Worm (Caenorhabditis elegans) whole organism, mixed stage, embryonic: Measurements from ENCODE around the gene lbp-7.

Experiments
- bed-3 ChIP-seq: fragments of 200-800 bp; sonication (Bioruptor generic); optimal IDR thresholded peaks from 3 replicates; lab custom pipeline; 2018; ENCODE audit warnings: mild to moderate bottlenecking, missing genetic modification characterization, moderate library complexity, missing compliant biosample characterization
- blmp-1 ChIP-seq: fragments of 150-350 bp; optimal IDR thresholded peaks from 2 replicates; lab custom pipeline; 2014; ENCODE audit warnings: missing biosample characterization, missing genetic modification characterization
- ceh-39 ChIP-seq: fragments of 150-350 bp; optimal IDR thresholded peaks from 2 replicates; lab custom pipeline; 2014; ENCODE audit warnings: missing biosample characterization, missing genetic modification characterization
- ceh-83 ChIP-seq: fragments of 200-800 bp; sonication (Bioruptor generic); optimal IDR thresholded peaks from 2 replicates; lab custom pipeline; 2018; ENCODE audit warnings: mild to moderate bottlenecking, missing genetic modification characterization, missing compliant biosample characterization
- ces-1 ChIP-seq: fragments of 150-350 bp; optimal IDR thresholded peaks from 2 replicates; lab custom pipeline; 2014; ENCODE audit warnings: missing biosample characterization, missing genetic modification reagents, missing genetic modification characterization
- cnd-1 ChIP-seq: fragments of 200-800 bp; sonication (Bioruptor generic); optimal IDR thresholded peaks from 2 replicates; lab custom pipeline; 2018; ENCODE audit warnings: mild to moderate bottlenecking, missing genetic modification characterization, missing compliant biosample characterization
- drap-1 ChIP-seq: fragments of 200-800 bp; sonication (Bioruptor generic); optimal IDR thresholded peaks from 3 replicates; lab custom pipeline; 2018; ENCODE audit warnings: mild to moderate bottlenecking, missing genetic modification characterization, missing compliant biosample characterization
- flh-1 ChIP-seq: fragments of 200-800 bp; sonication (Bioruptor generic); optimal IDR thresholded peaks from 2 replicates; lab custom pipeline; 2018; ENCODE audit warnings: mild to moderate bottlenecking, missing genetic modification characterization, moderate library complexity, missing compliant biosample characterization
- ham-2 ChIP-seq: fragments of 200-800 bp; sonication (Bioruptor generic); optimal IDR thresholded peaks from 2 replicates; lab custom pipeline; 2018; ENCODE audit warnings: mild to moderate bottlenecking, missing genetic modification characterization, missing compliant biosample characterization
- hlh-1 ChIP-seq: fragments of 150-350 bp; optimal IDR thresholded peaks from 2 replicates; lab custom pipeline; 2014; ENCODE audit warnings: missing biosample characterization, missing genetic modification reagents, missing genetic modification characterization
- lin-13 ChIP-seq: fragments of 150-350 bp; optimal IDR thresholded peaks from 2 replicates; lab custom pipeline; 2014; ENCODE audit warnings: missing biosample characterization, missing genetic modification characterization
- lin-32 ChIP-seq: fragments of 200-800 bp; sonication (Bioruptor generic); optimal IDR thresholded peaks from 2 replicates; lab custom pipeline; 2018; ENCODE audit warnings: mild to moderate bottlenecking, missing genetic modification characterization, missing compliant biosample characterization
- lsy-2 ChIP-seq: fragments of 150-350 bp; optimal IDR thresholded peaks from 2 replicates; lab custom pipeline; 2014; ENCODE audit warnings: missing biosample characterization, missing genetic modification characterization
- mab-5 ChIP-seq: fragments of 150-350 bp; optimal IDR thresholded peaks from 2 replicates; lab custom pipeline; 2014; ENCODE audit warnings: missing biosample characterization, missing genetic modification characterization
- mls-2 ChIP-seq: sonication (generic microtip); optimal IDR thresholded peaks from 2 replicates; lab custom pipeline; 2016; ENCODE audit warnings: mild to moderate bottlenecking, missing genetic modification characterization, moderate library complexity, missing compliant biosample characterization
- nhr-12 ChIP-seq: fragments of 150-350 bp; optimal IDR thresholded peaks from 2 replicates; lab custom pipeline; 2014; ENCODE audit warnings: missing biosample characterization, missing genetic modification characterization
- nhr-2 ChIP-seq: fragments of 150-350 bp; optimal IDR thresholded peaks from 2 replicates; lab custom pipeline; 2014; ENCODE audit warnings: missing biosample characterization, missing genetic modification characterization
- nhr-237 ChIP-seq: fragments of 150-350 bp; optimal IDR thresholded peaks from 2 replicates; lab custom pipeline; 2014; ENCODE audit warnings: missing biosample characterization, missing genetic modification characterization
- nhr-28 ChIP-seq: fragments of 150-350 bp; optimal IDR thresholded peaks from 2 replicates; lab custom pipeline; 2014; ENCODE audit warnings: missing biosample characterization, missing genetic modification characterization
- nhr-76 ChIP-seq: sonication (generic microtip); optimal IDR thresholded peaks from 2 replicates; lab custom pipeline; 2017; ENCODE audit warnings: missing biosample characterization, missing genetic modification characterization
- pha-4 ChIP-seq: fragments of 150-350 bp; optimal IDR thresholded peaks from 2 replicates; lab custom pipeline; 2018; ENCODE audit warnings: missing biosample characterization, missing genetic modification reagents, missing genetic modification characterization
- sem-2 ChIP-seq: fragments of 200-800 bp; sonication (Bioruptor generic); optimal IDR thresholded peaks from 2 replicates; lab custom pipeline; 2018; ENCODE audit warnings: mild to moderate bottlenecking, missing genetic modification characterization, missing compliant biosample characterization
- snpc-4 ChIP-seq: fragments of 150-350 bp; optimal IDR thresholded peaks from 2 replicates; lab custom pipeline; 2014; ENCODE audit warnings: missing biosample characterization, missing genetic modification characterization
- sptf-1 ChIP-seq: sonication (generic microtip); optimal IDR thresholded peaks from 2 replicates; lab custom pipeline; 2017; ENCODE audit warnings: mild to moderate bottlenecking, missing genetic modification characterization, moderate library complexity, missing compliant biosample characterization
- tbx-8 ChIP-seq: fragments of 200-800 bp; sonication (Bioruptor generic); optimal IDR thresholded peaks from 2 replicates; lab custom pipeline; 2018; ENCODE audit warnings: mild to moderate bottlenecking, missing genetic modification characterization, moderate library complexity, missing compliant biosample characterization
- unc-120 ChIP-seq: sonication (generic microtip); optimal IDR thresholded peaks from 2 replicates; lab custom pipeline; 2017; ENCODE audit warnings: missing genetic modification characterization, missing compliant biosample characterization; ENCODE audit not compliant: poor library complexity, severe bottlenecking
- unc-62 ChIP-seq: fragments of 150-350 bp; optimal IDR thresholded peaks from 2 replicates; lab custom pipeline; 2014; ENCODE audit warnings: missing biosample characterization, missing genetic modification reagents, missing genetic modification characterization
- zip-8 ChIP-seq: fragments of 150-350 bp; optimal IDR thresholded peaks from 2 replicates; lab custom pipeline; 2014; ENCODE audit warnings: missing biosample characterization, missing genetic modification characterization

Gene lbp-7

ce11 chrV:13878226-13878625, 1.1 kb upstream of the lbp-7 start:
- TF ChIP-seq ceh-83 (GFP tag; lab: Kevin White, UChicago) = no peak
- no peak for TF ChIP-seq lin-13
- no peak for TF ChIP-seq ceh-39 (tag; lab: Kevin White, UChicago)
- TF ChIP-seq cnd-1 (tag; lab: Kevin White, UChicago) = no peak
- no peak for TF ChIP-seq bed-3 (GFP tag; lab: Kevin White, UChicago)

DNA sequence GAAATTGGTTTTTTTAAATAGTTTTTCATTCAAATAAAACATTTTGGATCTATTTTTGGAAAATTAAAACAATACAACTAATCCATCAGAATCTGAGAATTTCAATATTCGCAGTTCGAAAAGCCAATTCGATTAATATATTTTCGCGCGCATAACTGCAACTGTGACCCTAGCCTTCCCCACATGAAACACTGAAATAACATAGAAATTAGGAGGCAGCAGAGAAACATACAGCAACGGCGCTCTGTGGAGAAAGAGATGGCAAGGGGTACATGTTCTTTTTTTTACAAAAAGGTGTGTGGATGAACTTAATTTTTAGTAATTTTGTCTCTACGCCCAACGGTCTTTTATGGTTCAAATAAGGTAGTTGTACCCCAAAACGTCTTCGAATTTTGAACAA, 811 bp downstream of the lbp-7 start:
- TF ChIP-seq lin-32 (GFP tag; lab: Kevin White, UChicago) = no peak
- TF ChIP-seq sem-2 (GFP tag; lab: Kevin White, UChicago) = no peak
- no peak for TF ChIP-seq ham-2 (GFP tag; lab: Kevin White, UChicago)
- peak; percentile 3 for TF ChIP-seq hlh-1

DNA sequence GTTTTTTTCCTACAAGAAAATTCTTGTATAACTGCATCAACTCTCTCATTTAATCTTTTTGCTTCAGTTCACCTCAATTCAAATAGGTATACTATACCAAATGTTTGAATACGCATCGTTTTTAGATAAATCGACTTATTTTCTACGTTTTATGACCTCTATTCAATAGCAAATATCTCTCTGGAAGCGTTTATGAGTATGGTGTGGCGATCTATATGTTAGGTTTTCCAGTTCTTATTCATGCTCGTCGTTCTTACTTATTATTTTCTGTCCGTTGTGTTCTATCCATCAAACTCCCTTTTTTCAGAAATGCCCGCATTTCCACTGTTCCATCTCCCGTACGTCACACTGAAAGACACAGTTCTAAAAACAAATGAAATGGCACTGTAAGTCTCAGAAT, 1.3 kb downstream of the lbp-7 start, which contains the start of gene T22G5.3:
Gene T22G5.3 (plus strand): TSS at position 301 of the 400 bp plus-strand sequence.
- TF ChIP-seq pha-4 (tag; lab: Kevin White, UChicago) (no peak), lin-32 (GFP tag; lab: Kevin White, UChicago) (no peak), zip-8 (tag; lab: Kevin White, UChicago) (no peak), hlh-1 (no peak), flh-1 (GFP tag; lab: Kevin White, UChicago) (no peak), nhr-237 (tag; lab: Kevin White, UChicago) (no peak), sptf-1 (no peak), nhr-12 (tag; lab: Kevin White, UChicago) (no peak)

DNA sequence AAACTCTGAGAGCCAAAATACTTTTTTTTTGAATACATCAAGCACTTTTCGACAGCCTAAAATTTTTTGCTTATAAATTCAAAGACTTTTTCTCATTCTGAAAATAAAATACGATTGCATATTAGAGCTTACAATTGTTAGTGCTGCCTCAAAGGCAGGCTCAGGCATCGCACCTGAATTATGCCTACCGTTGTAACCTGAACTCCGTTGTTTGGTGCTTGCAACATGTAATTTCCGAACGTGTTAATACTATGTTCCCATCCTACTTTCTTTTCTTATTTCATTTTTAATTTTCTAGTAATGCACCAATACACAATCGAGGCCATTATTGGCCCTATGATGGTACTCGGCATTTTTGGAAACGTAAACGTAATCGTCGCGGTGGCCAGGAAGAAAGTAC, 8.0 kb downstream of the lbp-7 start, which contains the start of gene srsx-19:
Gene srsx-19 (plus strand): TSS at position 301 of the 400 bp plus-strand sequence.
- TF ChIP-seq blmp-1 (tag; lab: Kevin White, UChicago) (no peak), nhr-237 (tag; lab: Kevin White, UChicago) (no peak), zip-8 (tag; lab: Kevin White, UChicago) (no peak), cnd-1 (tag; lab: Kevin White, UChicago) (no peak), unc-120 (tag; lab: Kevin White, UChicago) (no peak), mab-5 (tag; lab: Kevin White, UChicago) (no peak), pha-4 (tag; lab: Kevin White, UChicago) (no peak), hlh-1 (no peak), bed-3 (GFP tag; lab: Kevin White, UChicago) (no peak)

- TF ChIP-seq nhr-76 (tag; lab: Kevin White, UChicago) (no peak), mab-5 (tag; lab: Kevin White, UChicago) (no peak), unc-62 (GFP tag; lab: Kevin White, UChicago) (no peak), lsy-2 (tag; lab: Kevin White, UChicago) (no peak), ces-1 (no peak), drap-1 (GFP tag; lab: Kevin White, UChicago) (no peak), nhr-28 (no peak), mls-2 (tag; lab: Kevin White, UChicago) (no peak), pha-4 (tag; lab: Kevin White, UChicago) (no peak), nhr-237 (tag; lab: Kevin White, UChicago) (no peak), hlh-1 (no peak), tbx-8 (GFP tag; lab: Kevin White, UChicago) (no peak), ceh-39 (tag; lab: Kevin White, UChicago) (no peak), cnd-1 (tag; lab: Kevin White, UChicago) (no peak), zip-8 (tag; lab: Kevin White, UChicago) (no peak), nhr-2 (tag; lab: Kevin White, UChicago) (no peak), ceh-83 (GFP tag; lab: Kevin White, UChicago) (no peak), lin-13 (no peak), sem-2 (GFP tag; lab: Kevin White, UChicago) (no peak)
These were observed 10.2 kb downstream of the lbp-7 start, which contains the start of gene spp-12 for ce11 chrV:13889516-13889915. TSS of gene spp-12 (plus strand) at chrV:13889816.

- TF ChIP-seq nhr-2 (tag; lab: Kevin White, UChicago) (no peak), snpc-4 (no peak), blmp-1 (tag; lab: Kevin White, UChicago) (no peak), nhr-28 (no peak), lin-13 (no peak), zip-8 (tag; lab: Kevin White, UChicago) (no peak), sem-2 (GFP tag; lab: Kevin White, UChicago) (no peak), ham-2 (GFP tag; lab: Kevin White, UChicago) (no peak), ceh-39 (tag; lab: Kevin White, UChicago) (no peak)
These were observed 11.1 kb downstream of the lbp-7 start, which contains the start of gene lbp-8 for ce11 chrV:13890473-13890872. TSS of gene lbp-8 (plus strand) at chrV:13890773.
